Worm (Caenorhabditis elegans) whole organism, L1 larva: ENCODE results near the gene K09C8.7.

Experiments used
- aly-2 ChIP-seq: fragments of 150-350 bp; optimal IDR thresholded peaks from 2 replicates; lab custom pipeline; 2014; ENCODE audit warnings: missing biosample characterization, missing genetic modification characterization
- egl-13 ChIP-seq: sonication (generic microtip); optimal IDR thresholded peaks from 2 replicates; lab custom pipeline; 2016; ENCODE audit warnings: missing genotype, missing genetic modification reagents, missing genetic modification characterization, missing compliant biosample characterization
- elt-3 ChIP-seq, 6 experiments: fragments of 150-350 bp in 1 of 6; sonication (generic microtip); optimal IDR thresholded peaks; 2 replicates each; lab custom pipeline; 2017 to 2018; ENCODE audit warnings: missing biosample characterization in 6 of 6, missing genetic modification characterization in 6 of 6, inconsistent platforms in 1 of 6
- jun-1 ChIP-seq: fragments of 150-350 bp; optimal IDR thresholded peaks from 2 replicates; lab custom pipeline; 2014; ENCODE audit warnings: missing biosample characterization, missing genetic modification reagents, missing genetic modification characterization
- lin-35 ChIP-seq, 2 experiments: fragments of 150-350 bp; optimal IDR thresholded peaks; 2 replicates each; lab custom pipeline; 2014; ENCODE audit warnings: missing biosample characterization in 2 of 2, missing genetic modification characterization in 2 of 2, missing genetic modification reagents in 2 of 2
- mdl-1 ChIP-seq, 2 experiments: fragments of 150-350 bp; optimal IDR thresholded peaks; 2 replicates each; lab custom pipeline; 2014 to 2017; ENCODE audit warnings: missing biosample characterization in 2 of 2, missing genetic modification characterization in 2 of 2, inconsistent platforms in 1 of 2
- nhr-237 ChIP-seq: fragments of 150-350 bp; optimal IDR thresholded peaks from 2 replicates; lab custom pipeline; 2014; ENCODE audit warnings: missing biosample characterization, missing genetic modification characterization
- nhr-28 ChIP-seq: fragments of 150-350 bp; optimal IDR thresholded peaks from 2 replicates; lab custom pipeline; 2014; ENCODE audit warnings: missing biosample characterization, missing genetic modification characterization
- nhr-76 ChIP-seq: sonication (generic microtip); optimal IDR thresholded peaks from 2 replicates; lab custom pipeline; 2017; ENCODE audit warnings: missing biosample characterization, missing genetic modification characterization
- snpc-4 ChIP-seq: fragments of 150-350 bp; optimal IDR thresholded peaks from 2 replicates; lab custom pipeline; 2014; ENCODE audit warnings: missing biosample characterization, missing genetic modification characterization
- unc-62 ChIP-seq: fragments of 150-350 bp; optimal IDR thresholded peaks from 2 replicates; lab custom pipeline; 2014; ENCODE audit warnings: missing biosample characterization, missing genetic modification reagents, missing genetic modification characterization
- vab-15 ChIP-seq: sonication (generic microtip); optimal IDR thresholded peaks from 2 replicates; lab custom pipeline; 2017; ENCODE audit warnings: missing genotype, mild to moderate bottlenecking, missing genetic modification characterization, missing compliant biosample characterization
- zag-1 ChIP-seq: fragments of 150-350 bp; optimal IDR thresholded peaks from 2 replicates; lab custom pipeline; 2014; ENCODE audit warnings: missing biosample characterization, missing genetic modification characterization

DNA sequence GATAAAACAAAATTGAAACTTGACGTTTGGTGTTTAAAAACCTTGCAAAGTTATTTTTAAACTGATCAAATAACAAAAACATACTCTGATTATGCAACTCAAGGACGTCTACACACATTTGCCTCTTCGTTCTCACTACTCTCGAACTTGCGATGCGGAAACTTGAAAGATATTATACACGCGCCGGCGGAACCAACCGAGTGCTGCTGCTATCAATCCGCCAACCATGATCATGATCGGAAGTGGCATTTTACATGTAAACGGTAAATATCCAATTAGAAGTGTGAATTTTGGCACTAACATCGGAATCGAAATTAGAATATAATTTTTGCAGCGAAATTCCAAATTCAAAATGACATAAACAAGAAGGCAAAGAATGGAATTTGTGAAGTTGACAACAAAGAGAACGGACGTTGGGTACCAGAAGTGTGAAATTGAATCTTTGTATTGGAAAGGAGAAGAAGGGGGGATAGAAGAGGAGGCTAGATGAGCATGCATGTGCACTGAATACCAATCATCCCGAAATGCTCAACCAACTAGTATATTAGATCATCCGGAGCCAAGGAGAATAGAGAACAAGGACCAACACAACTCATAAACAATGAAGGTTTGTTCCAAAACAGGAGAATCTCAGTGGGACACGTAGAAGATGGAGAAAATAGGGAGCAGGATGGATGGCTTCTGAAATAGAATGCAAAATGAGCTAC lies 17.7 kb downstream of the K09C8.7 start:
- TF ChIP-seq nhr-237 (no peak), jun-1 (tag; lab: Kevin White, UChicago) (no peak), snpc-4 (tag; lab: Kevin White, UChicago) (no peak), aly-2 (no peak), egl-13 (no peak), zag-1 (tag; lab: Kevin White, UChicago) (no peak), mdl-1 (tag; optimal IDR thresholded peaks at IDR 0.05; lab: Kevin White, UChicago) (no peak), elt-3 (tag; optimal IDR thresholded peaks at IDR 0.05; lab: Kevin White, UChicago) (peak in 1 of 6 experiments; percentile 57), vab-15 (tag; lab: Kevin White, UChicago) (no peak), unc-62 (no peak), nhr-28 (no peak), lin-35 (GFP tag; optimal IDR thresholded peaks at IDR 0.05; lab: Kevin White, UChicago) (no peak), nhr-76 (tag; lab: Kevin White, UChicago) (no peak)
